Worm (Caenorhabditis elegans) whole organism, L3 larva: ENCODE data around the gene ZK673.6.

ENCODE experiments used
- R02D3.7 ChIP-seq: fragments of 150-350 bp; optimal IDR thresholded peaks from 2 replicates; lab custom pipeline; 2014; ENCODE audit warnings: missing biosample characterization, missing genetic modification characterization
- aly-2 ChIP-seq: fragments of 150-350 bp; optimal IDR thresholded peaks from 2 replicates; lab custom pipeline; 2014; ENCODE audit warnings: missing biosample characterization, missing genetic modification characterization
- elt-1 ChIP-seq: fragments of 150-350 bp; optimal IDR thresholded peaks from 2 replicates; lab custom pipeline; 2014; ENCODE audit warnings: missing biosample characterization, missing genetic modification characterization
- elt-3 ChIP-seq, 3 experiments: fragments of 150-350 bp in 1 of 3; sonication (generic microtip) in 2 of 3; optimal IDR thresholded peaks; 2 replicates in 2 of 3; 4 replicates in 1 of 3; lab custom pipeline; 2014 to 2017; ENCODE audit warnings: missing biosample characterization in 3 of 3, missing genetic modification characterization in 3 of 3
- fos-1 ChIP-seq: fragments of 150-350 bp; optimal IDR thresholded peaks from 2 replicates; lab custom pipeline; 2014; ENCODE audit warnings: missing biosample characterization, missing genetic modification characterization
- lin-39 ChIP-seq: fragments of 150-350 bp; optimal IDR thresholded peaks from 2 replicates; lab custom pipeline; 2018; ENCODE audit warnings: missing biosample characterization, missing genetic modification reagents, missing genetic modification characterization
- nhr-25 ChIP-seq: sonication (generic microtip); optimal IDR thresholded peaks from 2 replicates; lab custom pipeline; 2017; ENCODE audit warnings: missing biosample characterization, missing genetic modification characterization
- nhr-76 ChIP-seq: fragments of 150-350 bp; sonication (generic microtip); optimal IDR thresholded peaks from 5 replicates; lab custom pipeline; 2014; ENCODE audit warnings: missing biosample characterization, missing genetic modification characterization
- pha-4 ChIP-seq: fragments of 150-350 bp; optimal IDR thresholded peaks from 2 replicates; lab custom pipeline; 2014; ENCODE audit warnings: missing biosample characterization, missing genetic modification reagents, missing genetic modification characterization
- pqm-1 ChIP-seq: fragments of 150-350 bp; optimal IDR thresholded peaks from 2 replicates; lab custom pipeline; 2017; ENCODE audit warnings: missing biosample characterization, missing genetic modification characterization, inconsistent platforms
- skn-1 ChIP-seq: fragments of 150-350 bp; optimal IDR thresholded peaks from 2 replicates; lab custom pipeline; 2014; ENCODE audit warnings: missing biosample characterization, missing genetic modification characterization
- unc-39 ChIP-seq: sonication (generic microtip); optimal IDR thresholded peaks from 4 replicates; lab custom pipeline; 2017; ENCODE audit warnings: missing biosample characterization, missing genetic modification characterization
- zag-1 ChIP-seq: fragments of 150-350 bp; optimal IDR thresholded peaks from 2 replicates; lab custom pipeline; 2014; ENCODE audit warnings: missing biosample characterization, missing genetic modification characterization
- ztf-11 ChIP-seq: fragments of 150-350 bp; optimal IDR thresholded peaks from 2 replicates; lab custom pipeline; 2014; ENCODE audit warnings: missing biosample characterization, missing genetic modification characterization

DNA sequence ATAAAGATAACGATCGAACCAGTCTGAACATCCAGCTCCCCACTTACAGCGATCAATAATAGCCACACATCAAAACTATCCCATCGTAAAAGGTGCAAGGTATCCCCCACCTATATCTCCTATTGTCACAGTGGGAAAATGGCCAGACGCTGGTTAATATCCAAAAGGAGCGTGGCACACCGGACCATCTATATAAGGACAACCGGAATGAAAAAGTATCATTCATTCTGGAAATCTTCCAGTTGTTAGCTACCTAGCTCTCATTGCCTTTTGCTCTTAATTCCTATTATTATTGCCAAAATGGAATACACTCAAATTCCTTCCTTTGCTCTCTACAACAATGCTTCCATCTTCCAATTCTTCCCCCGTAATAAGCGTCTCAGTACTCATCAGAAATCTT is 12.8 kb upstream of the ZK673.6 start, which contains the start of gene ZK666.4:
- no peak for TF ChIP-seq pha-4 (tag; lab: Kevin White, UChicago)
- TF ChIP-seq lin-39 (tag; lab: Kevin White, UChicago), result no peak
- TF ChIP-seq skn-1 (tag; lab: Kevin White, UChicago), result no peak
- TF ChIP-seq ztf-11, result no peak
- no peak for TF ChIP-seq R02D3.7 (tag; lab: Kevin White, UChicago)
- no peak for TF ChIP-seq pqm-1
- no peak for TF ChIP-seq zag-1
- no peak for TF ChIP-seq aly-2 (tag; lab: Kevin White, UChicago)
- no peak for TF ChIP-seq nhr-25
- no peak for TF ChIP-seq unc-39
- TF ChIP-seq elt-1 (tag; lab: Kevin White, UChicago), result no peak
- no peak for TF ChIP-seq elt-3 (tag; optimal IDR thresholded peaks at IDR 0.05; lab: Kevin White, UChicago)
- no peak for TF ChIP-seq nhr-76 (tag; lab: Kevin White, UChicago)
- TF ChIP-seq fos-1 (tag; lab: Kevin White, UChicago), result no peak
